Worm (Caenorhabditis elegans) whole organism, late embryonic: ENCODE data around the gene acd-3.

ENCODE experiments used
- C08G9.2 ChIP-seq: sonication (generic microtip); optimal IDR thresholded peaks from 2 replicates; lab custom pipeline; 2016; ENCODE audit warnings: mild to moderate bottlenecking, missing genetic modification characterization, moderate library complexity, missing compliant biosample characterization
- F13H6.1 ChIP-seq: sonication (generic microtip); optimal IDR thresholded peaks from 2 replicates; lab custom pipeline; 2016; ENCODE audit warnings: missing genetic modification characterization, missing compliant biosample characterization
- K02D7.2 ChIP-seq: sonication (generic microtip); optimal IDR thresholded peaks from 2 replicates; lab custom pipeline; 2017; ENCODE audit warnings: mild to moderate bottlenecking, missing genetic modification characterization, missing compliant biosample characterization
- T23F11.4 ChIP-seq: fragments of 200-800 bp; sonication (Bioruptor generic); optimal IDR thresholded peaks from 2 replicates; lab custom pipeline; 2018; ENCODE audit warnings: mild to moderate bottlenecking, missing genetic modification characterization, missing compliant biosample characterization
- Y22D7AL.16 ChIP-seq: sonication (generic microtip); optimal IDR thresholded peaks from 2 replicates; lab custom pipeline; 2016; ENCODE audit warnings: missing genetic modification characterization, missing compliant biosample characterization
- ahr-1 ChIP-seq: sonication (generic microtip); optimal IDR thresholded peaks from 2 replicates; lab custom pipeline; 2016; ENCODE audit warnings: missing genetic modification characterization, missing compliant biosample characterization
- ceh-14 ChIP-seq: sonication (generic microtip); optimal IDR thresholded peaks from 2 replicates; lab custom pipeline; 2016; ENCODE audit warnings: missing genotype, missing genetic modification characterization, missing compliant biosample characterization
- ceh-18 ChIP-seq: sonication (generic microtip); optimal IDR thresholded peaks from 2 replicates; lab custom pipeline; 2016; ENCODE audit warnings: missing genetic modification characterization, missing compliant biosample characterization
- ceh-19 ChIP-seq: fragments of 200-800 bp; sonication (Bioruptor generic); optimal IDR thresholded peaks from 2 replicates; lab custom pipeline; 2018; ENCODE audit warnings: mild to moderate bottlenecking, missing genetic modification characterization, missing compliant biosample characterization
- ceh-2 ChIP-seq: sonication (generic microtip); optimal IDR thresholded peaks from 2 replicates; lab custom pipeline; 2016; ENCODE audit warnings: missing genotype, missing genetic modification characterization, missing compliant biosample characterization
- ceh-22 ChIP-seq: sonication (generic microtip); optimal IDR thresholded peaks from 2 replicates; lab custom pipeline; 2017; ENCODE audit warnings: missing biosample characterization, missing genetic modification characterization
- ceh-30 ChIP-seq: fragments of 150-350 bp; optimal IDR thresholded peaks from 2 replicates; lab custom pipeline; 2014; ENCODE audit warnings: missing biosample characterization, missing genetic modification characterization
- ceh-31 ChIP-seq: sonication (generic microtip); optimal IDR thresholded peaks from 2 replicates; lab custom pipeline; 2016; ENCODE audit warnings: missing genetic modification characterization, missing compliant biosample characterization
- ceh-34 ChIP-seq: sonication (generic microtip); optimal IDR thresholded peaks from 2 replicates; lab custom pipeline; 2016; ENCODE audit warnings: mild to moderate bottlenecking, missing genetic modification characterization, missing compliant biosample characterization
- ceh-9 ChIP-seq: sonication (generic microtip); optimal IDR thresholded peaks from 2 replicates; lab custom pipeline; 2016; ENCODE audit warnings: mild to moderate bottlenecking, missing genetic modification characterization, inconsistent platforms, missing compliant biosample characterization
- che-1 ChIP-seq: sonication (generic microtip); optimal IDR thresholded peaks from 2 replicates; lab custom pipeline; 2016; ENCODE audit warnings: mild to moderate bottlenecking, missing genetic modification characterization, missing compliant biosample characterization
- dmd-4 ChIP-seq: sonication (generic microtip); optimal IDR thresholded peaks from 2 replicates; lab custom pipeline; 2016; ENCODE audit warnings: borderline replicate concordance, missing genetic modification characterization, missing compliant biosample characterization
- dve-1 ChIP-seq: sonication (generic microtip); optimal IDR thresholded peaks from 2 replicates; lab custom pipeline; 2017; ENCODE audit warnings: antibody characterized with exemption, mild to moderate bottlenecking, missing genetic modification characterization, missing compliant biosample characterization
- elt-2 ChIP-seq: sonication (generic microtip); optimal IDR thresholded peaks from 2 replicates; lab custom pipeline; 2016; ENCODE audit warnings: missing genetic modification reagents, missing genetic modification characterization, missing compliant biosample characterization
- fkh-6 ChIP-seq: sonication (generic microtip); optimal IDR thresholded peaks from 2 replicates; lab custom pipeline; 2016; ENCODE audit warnings: missing genetic modification characterization, missing compliant biosample characterization
- hlh-30 ChIP-seq: sonication (generic microtip); optimal IDR thresholded peaks from 2 replicates; lab custom pipeline; 2017; ENCODE audit warnings: antibody characterized with exemption, missing genetic modification characterization, missing compliant biosample characterization; ENCODE audit not compliant: insufficient read depth
- hlh-6 ChIP-seq: sonication (generic microtip); optimal IDR thresholded peaks from 2 replicates; lab custom pipeline; 2016; ENCODE audit warnings: missing genotype, missing genetic modification characterization, missing compliant biosample characterization
- hlh-8 ChIP-seq: sonication (generic microtip); optimal IDR thresholded peaks from 2 replicates; lab custom pipeline; 2016; ENCODE audit warnings: missing genotype, missing genetic modification characterization, missing compliant biosample characterization
- lim-6 ChIP-seq: sonication (generic microtip); optimal IDR thresholded peaks from 2 replicates; lab custom pipeline; 2016; ENCODE audit warnings: missing genetic modification characterization, missing compliant biosample characterization
- madf-2 ChIP-seq: sonication (generic microtip); optimal IDR thresholded peaks from 2 replicates; lab custom pipeline; 2017; ENCODE audit warnings: missing genetic modification characterization, missing compliant biosample characterization
- nfya-1 ChIP-seq: sonication (generic microtip); optimal IDR thresholded peaks from 2 replicates; lab custom pipeline; 2017; ENCODE audit warnings: missing genetic modification characterization, mild to moderate bottlenecking, missing compliant biosample characterization, antibody characterized with exemption, moderate library complexity
- npax-4 ChIP-seq: sonication (generic microtip); optimal IDR thresholded peaks from 2 replicates; lab custom pipeline; 2016; ENCODE audit warnings: missing genetic modification characterization, missing compliant biosample characterization
- pag-3 ChIP-seq: sonication (generic microtip); optimal IDR thresholded peaks from 2 replicates; lab custom pipeline; 2016; ENCODE audit warnings: missing compliant biosample characterization, missing genetic modification characterization, borderline replicate concordance
- pha-2 ChIP-seq: sonication (generic microtip); optimal IDR thresholded peaks from 2 replicates; lab custom pipeline; 2017; ENCODE audit warnings: mild to moderate bottlenecking, missing genetic modification characterization, missing compliant biosample characterization
- pqm-1 ChIP-seq: sonication (generic microtip); optimal IDR thresholded peaks from 2 replicates; lab custom pipeline; 2016; ENCODE audit warnings: missing genetic modification characterization, missing compliant biosample characterization
- pros-1 ChIP-seq: fragments of 150-350 bp; optimal IDR thresholded peaks from 2 replicates; lab custom pipeline; 2014; ENCODE audit warnings: missing biosample characterization, missing genetic modification reagents, missing genetic modification characterization
- ref-2 ChIP-seq: sonication (generic microtip); optimal IDR thresholded peaks from 2 replicates; lab custom pipeline; 2016; ENCODE audit warnings: missing genetic modification characterization, missing compliant biosample characterization
- rnt-1 ChIP-seq: sonication (generic microtip); optimal IDR thresholded peaks from 2 replicates; lab custom pipeline; 2016; ENCODE audit warnings: missing genetic modification characterization, missing compliant biosample characterization
- sdc-2 ChIP-seq: sonication (generic microtip); optimal IDR thresholded peaks from 2 replicates; lab custom pipeline; 2016; ENCODE audit warnings: missing genotype, missing genetic modification characterization, missing compliant biosample characterization
- sox-2 ChIP-seq: fragments of 200-800 bp; sonication (Bioruptor generic); IDR thresholded peaks from 2 replicates; pipeline ENCODE4 v1.3.6; 2022; ENCODE audit warnings: missing genetic modification reagents, missing genetic modification characterization, missing compliant biosample characterization
- syd-9 ChIP-seq: sonication (generic microtip); optimal IDR thresholded peaks from 2 replicates; lab custom pipeline; 2016; ENCODE audit warnings: mild to moderate bottlenecking, missing genetic modification characterization, moderate library complexity, missing compliant biosample characterization
- tbx-2 ChIP-seq: sonication (generic microtip); optimal IDR thresholded peaks from 2 replicates; lab custom pipeline; 2016; ENCODE audit warnings: missing genetic modification characterization, missing compliant biosample characterization
- unc-3 ChIP-seq, 2 experiments: fragments of 200-800 bp in 1 of 2; sonication (Bioruptor generic) in 1 of 2; sonication (generic microtip) in 1 of 2; conservative IDR thresholded peaks in 1 of 2; optimal IDR thresholded peaks in 1 of 2; 2 replicates each; pipeline versions ENCODE4 v1.3.6 to Lab custom; 2016 to 2022; ENCODE audit warnings: missing compliant biosample characterization in 2 of 2, missing genetic modification characterization in 2 of 2, missing genetic modification reagents in 1 of 2
- unc-42 ChIP-seq: sonication (generic microtip); optimal IDR thresholded peaks from 2 replicates; lab custom pipeline; 2016; ENCODE audit warnings: missing genotype, missing genetic modification characterization, missing compliant biosample characterization
- unc-55 ChIP-seq: sonication (generic microtip); optimal IDR thresholded peaks from 2 replicates; lab custom pipeline; 2017; ENCODE audit warnings: missing biosample characterization, missing genetic modification reagents, missing genetic modification characterization

The acd-3 gene

DNA sequence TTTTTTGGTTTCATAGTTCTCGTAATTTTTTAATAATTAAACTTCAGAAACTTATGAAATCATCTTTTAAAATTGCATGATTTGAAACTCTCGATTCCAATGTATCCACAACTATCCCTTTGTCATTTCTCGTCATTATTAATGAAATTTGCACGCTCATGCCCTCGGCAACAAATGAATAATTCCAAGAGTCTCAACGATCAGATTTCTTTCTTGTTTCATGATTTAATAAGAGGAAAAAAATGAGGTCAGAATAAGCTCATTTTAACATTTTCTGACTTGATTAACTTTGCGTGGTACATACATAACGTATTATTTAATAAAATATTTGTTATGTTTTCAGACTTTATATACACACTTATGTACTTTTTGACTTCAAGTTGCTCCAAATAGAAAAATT lies 10.7 kb upstream of the acd-3 start:
- TF ChIP-seq hlh-6 (no peak), pag-3 (tag; lab: Kevin White, UChicago) (no peak), K02D7.2 (tag; lab: Kevin White, UChicago) (no peak), ceh-30 (tag; lab: Kevin White, UChicago) (no peak), unc-42 (tag; lab: Kevin White, UChicago) (peak; percentile 71), lim-6 (tag; lab: Kevin White, UChicago) (no peak)

DNA sequence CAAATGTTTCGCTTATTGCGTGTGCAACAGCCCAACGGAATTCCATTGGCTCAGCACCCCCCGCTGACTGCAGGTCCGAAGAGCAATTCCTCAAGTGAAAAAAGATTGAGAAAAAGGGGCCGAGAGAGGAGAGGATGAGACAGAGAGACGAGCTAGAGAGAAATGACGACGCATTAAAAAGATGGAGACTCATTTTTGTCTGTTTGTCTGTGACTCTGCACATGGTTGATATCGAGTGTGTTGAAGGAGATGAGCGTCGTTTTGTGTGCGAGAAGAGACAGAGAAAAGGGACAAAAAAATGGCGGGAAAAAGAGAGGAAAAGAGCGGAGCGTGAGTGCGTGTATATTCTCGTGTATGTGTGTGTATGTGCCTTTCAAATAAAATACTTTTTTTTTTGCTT lies 8.0 kb upstream of the acd-3 start:
- no peak for TF ChIP-seq sox-2 (GFP tag; lab: Robert Waterston, UW)
- TF ChIP-seq ceh-22 (tag; lab: Kevin White, UChicago) = no peak
- TF ChIP-seq pqm-1 = no peak
- TF ChIP-seq madf-2 (tag; lab: Kevin White, UChicago) = no peak
- no peak for TF ChIP-seq npax-4 (tag; lab: Kevin White, UChicago)
- peak; percentile 43 for TF ChIP-seq hlh-8
- TF ChIP-seq ref-2 = peak; percentile 68
- TF ChIP-seq T23F11.4 (GFP tag; lab: Kevin White, UChicago) = no peak
- TF ChIP-seq nfya-1 (tag; lab: Kevin White, UChicago) = peak; percentile 90
- peak; percentile 23 for TF ChIP-seq ceh-2
- TF ChIP-seq ceh-14 (tag; lab: Kevin White, UChicago) = peak; percentile 76
- peak; percentile 41 for TF ChIP-seq lim-6 (tag; lab: Kevin White, UChicago)
- TF ChIP-seq unc-42 (tag; lab: Kevin White, UChicago) = peak; percentile 93
- no peak for TF ChIP-seq Y22D7AL.16 (tag; lab: Kevin White, UChicago)
- TF ChIP-seq pag-3 (tag; lab: Kevin White, UChicago) = peak; percentile 58
- peak; percentile 74 for TF ChIP-seq rnt-1 (tag; lab: Kevin White, UChicago)
- peak; percentile 41 for TF ChIP-seq unc-55 (GFP tag; lab: Kevin White, UChicago)
- peak; percentile 79 for TF ChIP-seq sdc-2 (tag; lab: Kevin White, UChicago)
- peak; percentile 56 for TF ChIP-seq ceh-34
- TF ChIP-seq ahr-1 = no peak
- peak; percentile 29 for TF ChIP-seq dmd-4 (tag; lab: Kevin White, UChicago)
- TF ChIP-seq tbx-2 (tag; lab: Kevin White, UChicago) = peak; percentile 91
- TF ChIP-seq F13H6.1 (tag; lab: Kevin White, UChicago) = peak; percentile 14
- TF ChIP-seq ceh-18 (tag; lab: Kevin White, UChicago) = peak; percentile 95
- TF ChIP-seq ceh-9 (tag; lab: Kevin White, UChicago) = no peak
- no peak for TF ChIP-seq che-1 (tag; lab: Kevin White, UChicago)
- peak; percentile 46 for TF ChIP-seq pha-2
- TF ChIP-seq fkh-6 = peak; percentile 21
- TF ChIP-seq syd-9 (tag; lab: Kevin White, UChicago) = peak; percentile 44
- peak; percentile 64 for TF ChIP-seq elt-2 (tag; lab: Kevin White, UChicago)
- TF ChIP-seq pros-1 (tag; lab: Kevin White, UChicago) = peak; percentile 52
- peak; percentile 82 for TF ChIP-seq hlh-30
- peak; percentile 67 for TF ChIP-seq dve-1 (tag; lab: Kevin White, UChicago)
- TF ChIP-seq ceh-19 (GFP tag; lab: Kevin White, UChicago) = peak; percentile 35
- peak; percentile 46 for TF ChIP-seq C08G9.2 (tag; lab: Kevin White, UChicago)
- TF ChIP-seq unc-3 (GFP tag; conservative IDR thresholded peaks at IDR 0.05; lab: Robert Waterston, UW) = no peak
- TF ChIP-seq unc-3 (tag; optimal IDR thresholded peaks at IDR 0.05; lab: Kevin White, UChicago) = peak; percentile 14
- TF ChIP-seq ceh-31 (tag; lab: Kevin White, UChicago) = peak; percentile 91
